Comparison of ENCODE assay signal across 1 fruit fly cellular context in the genomic region with DNA sequence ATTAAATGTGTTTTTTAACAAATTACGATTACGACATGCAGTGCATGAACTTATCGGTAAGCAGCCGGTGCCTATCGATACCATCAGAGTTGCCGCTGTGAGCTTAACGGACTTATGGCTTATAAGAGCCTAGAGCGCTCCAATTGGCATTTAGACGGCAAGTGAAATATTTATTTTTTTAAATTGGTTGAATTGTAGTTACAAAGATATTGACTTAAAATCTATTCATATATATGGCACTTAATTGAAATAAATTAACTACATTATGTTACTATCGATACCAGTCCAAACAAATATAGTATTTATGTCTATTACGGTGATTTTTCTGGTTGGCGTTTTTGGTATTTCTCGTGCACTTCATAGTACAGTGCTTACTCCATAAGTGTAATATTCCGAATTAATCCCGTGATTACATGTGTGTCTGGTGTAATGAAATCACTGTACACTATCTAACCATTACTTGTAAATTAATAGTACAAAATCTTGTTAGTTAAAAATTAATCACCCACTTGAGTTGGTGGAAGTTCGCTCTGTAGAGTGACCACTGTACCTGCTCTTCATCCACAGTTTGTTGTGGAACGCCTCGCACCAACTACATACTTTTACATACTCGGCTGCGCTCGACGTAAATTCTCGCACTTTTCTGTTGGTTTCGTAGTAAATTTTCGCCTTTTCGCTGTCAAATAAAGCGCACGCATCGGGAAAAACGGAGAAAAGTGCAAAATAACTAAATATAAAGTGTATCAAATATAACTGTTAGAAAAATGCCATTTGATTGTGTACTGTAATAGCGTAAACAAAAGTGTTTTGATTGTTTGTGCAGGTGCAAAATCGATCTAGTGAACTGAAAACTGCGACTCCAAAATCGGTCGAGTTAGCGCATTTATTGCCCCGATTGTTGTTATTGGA.
TF ChIP-seq lines count a peak whose summit lies in the region.

A gene (minus strand): TSS at position 71 of the 909 bp plus-strand sequence.
A gene (plus strand): TSS at position 563 of the 909 bp plus-strand sequence.

TF ChIP-seq in whole organism, embryonic, 481 proteins besides CTCF, POLR2A, EP300 and RAD21 (continued from another document and continues in another):
- TF ChIP-seq NC2β (GFP tag; optimal IDR thresholded peaks at IDR 0.05; lab: Kevin White, UChicago) (peak; percentile 100), az2 (GFP tag; optimal IDR thresholded peaks at IDR 0.05; lab: Kevin White, UChicago) (peak; percentile 100), caup (GFP tag; optimal IDR thresholded peaks at IDR 0.05; lab: Kevin White, UChicago; ENCODE audit: severe bottlenecking) (peak; percentile 100), CG5953 (GFP tag; IDR thresholded peaks at IDR 0.05; lab: Robert Waterston, UW) (peak; percentile 100), CG13624 (GFP tag; optimal IDR thresholded peaks at IDR 0.05; lab: Kevin White, UChicago) (peak; percentile 100), Myb (GFP tag; optimal IDR thresholded peaks at IDR 0.05; lab: Kevin White, UChicago) (peak; percentile 96), fd64A (GFP tag; optimal IDR thresholded peaks at IDR 0.05; lab: Kevin White, UChicago) (peak; percentile 100), HLH4C (GFP tag; IDR thresholded peaks at IDR 0.05; lab: Robert Waterston, UW; ENCODE audit: partially characterized antibody) (peak; percentile 85), HmgZ (tag; optimal IDR thresholded peaks at IDR 0.05; lab: Kevin White, UChicago) (peak; percentile 100), hkb (optimal IDR thresholded peaks at IDR 0.05; lab: Kevin White, UChicago) (no peak), hkb (GFP tag; IDR thresholded peaks at IDR 0.05; lab: Robert Waterston, UW) (peak; percentile 100), Taf1 (GFP tag; IDR thresholded peaks at IDR 0.05; lab: Robert Waterston, UW) (peak; percentile 100), grn (GFP tag; optimal IDR thresholded peaks at IDR 0.05; lab: Kevin White, UChicago) (peak; percentile 95), CG9797 (GFP tag; optimal IDR thresholded peaks at IDR 0.05; lab: Kevin White, UChicago) (peak; percentile 94), CG12219 (GFP tag; optimal IDR thresholded peaks at IDR 0.05; lab: Kevin White, UChicago) (peak; percentile 100), tin (GFP tag; optimal IDR thresholded peaks at IDR 0.05; lab: Kevin White, UChicago) (peak; percentile 100), D (optimal IDR thresholded peaks at IDR 0.05; lab: Kevin White, UChicago) (no peak), D (GFP tag; optimal IDR thresholded peaks at IDR 0.05; lab: Kevin White, UChicago) (peak; percentile 99), CG15479 (GFP tag; optimal IDR thresholded peaks at IDR 0.05; lab: Kevin White, UChicago) (peak; percentile 80), CG4730 (GFP tag; IDR thresholded peaks at IDR 0.05; lab: Robert Waterston, UW) (peak; percentile 100), Dad (GFP tag; optimal IDR thresholded peaks at IDR 0.05; lab: Kevin White, UChicago) (peak; percentile 100), CG8765 (GFP tag; IDR thresholded peaks at IDR 0.05; lab: Robert Waterston, UW) (peak; percentile 100), CG12071 (GFP tag; optimal IDR thresholded peaks at IDR 0.05; lab: Kevin White, UChicago) (peak; percentile 100), trem (tag; optimal IDR thresholded peaks at IDR 0.05; lab: Kevin White, UChicago) (peak; percentile 98), MBD-R2 (GFP tag; IDR thresholded peaks at IDR 0.05; lab: Robert Waterston, UW) (peak; percentile 100), Sox102F (GFP tag; optimal IDR thresholded peaks at IDR 0.05; lab: Kevin White, UChicago) (peak; percentile 100), ttk (GFP tag; IDR thresholded peaks at IDR 0.05; lab: Robert Waterston, UW) (peak; percentile 100), CG16813 (GFP tag; IDR thresholded peaks at IDR 0.05; lab: Robert Waterston, UW; ENCODE audit: partially characterized antibody) (peak; percentile 79), bsh (GFP tag; optimal IDR thresholded peaks at IDR 0.05; lab: Kevin White, UChicago) (peak; percentile 100), ranshi (GFP tag; IDR thresholded peaks at IDR 0.05; lab: Robert Waterston, UW) (peak; percentile 100), dysf (GFP tag; IDR thresholded peaks at IDR 0.05; lab: Robert Waterston, UW) (peak; percentile 100), CHES-1-like (GFP tag; optimal IDR thresholded peaks at IDR 0.05; lab: Kevin White, UChicago) (peak; percentile 100), CG6254 (GFP tag; optimal IDR thresholded peaks at IDR 0.05; lab: Kevin White, UChicago) (peak; percentile 98), NK7.1 (GFP tag; optimal IDR thresholded peaks at IDR 0.05; lab: Kevin White, UChicago) (peak; percentile 99), CG18476 (GFP tag; optimal IDR thresholded peaks at IDR 0.05; lab: Kevin White, UChicago) (peak; percentile 99), Oli (tag; optimal IDR thresholded peaks at IDR 0.05; lab: Kevin White, UChicago) (peak; percentile 100), CG4617 (GFP tag; optimal IDR thresholded peaks at IDR 0.05; lab: Kevin White, UChicago; ENCODE audit: borderline replicate concordance) (peak; percentile 100), CG30020 (tag; optimal IDR thresholded peaks at IDR 0.05; lab: Kevin White, UChicago) (peak; percentile 92), zfh2 (GFP tag; optimal IDR thresholded peaks at IDR 0.05; lab: Kevin White, UChicago) (peak; percentile 100), unpg (GFP tag; optimal IDR thresholded peaks at IDR 0.05; lab: Kevin White, UChicago) (peak; percentile 100), wor (GFP tag; IDR thresholded peaks at IDR 0.05; lab: Robert Waterston, UW) (peak; percentile 100), Hey (tag; optimal IDR thresholded peaks at IDR 0.05; lab: Kevin White, UChicago) (peak; percentile 99), gce (GFP tag; IDR thresholded peaks at IDR 0.05; lab: Robert Waterston, UW) (peak; percentile 100), Blimp-1 (GFP tag; optimal IDR thresholded peaks at IDR 0.05; lab: Kevin White, UChicago) (peak; percentile 99), CG4707 (GFP tag; optimal IDR thresholded peaks at IDR 0.05; lab: Kevin White, UChicago) (peak; percentile 99), Lim3 (GFP tag; IDR thresholded peaks at IDR 0.05; lab: Robert Waterston, UW) (peak; percentile 99), CG30431 (GFP tag; optimal IDR thresholded peaks at IDR 0.05; lab: Kevin White, UChicago) (peak; percentile 99), CG13424 (tag; optimal IDR thresholded peaks at IDR 0.05; lab: Kevin White, UChicago) (peak; percentile 100), gro (GFP tag; optimal IDR thresholded peaks at IDR 0.05; lab: Kevin White, UChicago) (peak; percentile 100), CG12104 (GFP tag; optimal IDR thresholded peaks at IDR 0.05; lab: Kevin White, UChicago) (peak; percentile 99), Xbp1 (GFP tag; optimal IDR thresholded peaks at IDR 0.05; lab: Kevin White, UChicago) (peak; percentile 100), Hsf (GFP tag; optimal IDR thresholded peaks at IDR 0.05; lab: Kevin White, UChicago) (peak; percentile 100), pum (GFP tag; optimal IDR thresholded peaks at IDR 0.05; lab: Kevin White, UChicago) (peak; percentile 100), CG10431 (GFP tag; optimal IDR thresholded peaks at IDR 0.05; lab: Kevin White, UChicago) (peak; percentile 97), pfk (GFP tag; optimal IDR thresholded peaks at IDR 0.05; lab: Kevin White, UChicago) (peak; percentile 81), bigmax (GFP tag; optimal IDR thresholded peaks at IDR 0.05; lab: Kevin White, UChicago) (peak; percentile 89), CG32772 (GFP tag; IDR thresholded peaks at IDR 0.05; lab: Robert Waterston, UW) (peak; percentile 100), CG1602 (GFP tag; optimal IDR thresholded peaks at IDR 0.05; lab: Kevin White, UChicago) (peak; percentile 100), chif (GFP tag; optimal IDR thresholded peaks at IDR 0.05; lab: Kevin White, UChicago) (peak; percentile 100), sima (GFP tag; optimal IDR thresholded peaks at IDR 0.05; lab: Kevin White, UChicago) (peak; percentile 98), dmrt11E (tag; optimal IDR thresholded peaks at IDR 0.05; lab: Kevin White, UChicago) (peak; percentile 99), CG31224 (GFP tag; IDR thresholded peaks at IDR 0.05; lab: Robert Waterston, UW) (peak; percentile 99), CG10209 (GFP tag; optimal IDR thresholded peaks at IDR 0.05; lab: Kevin White, UChicago) (peak; percentile 100), fu2 (GFP tag; optimal IDR thresholded peaks at IDR 0.05; lab: Kevin White, UChicago) (peak; percentile 100), MTF-1 (GFP tag; optimal IDR thresholded peaks at IDR 0.05; lab: Kevin White, UChicago; ENCODE audit: borderline replicate concordance) (peak; percentile 99), ken (GFP tag; IDR thresholded peaks at IDR 0.05; lab: Robert Waterston, UW) (peak; percentile 100), CG2712 (tag; optimal IDR thresholded peaks at IDR 0.05; lab: Kevin White, UChicago) (peak; percentile 100), vnd (GFP tag; IDR thresholded peaks at IDR 0.05; lab: Robert Waterston, UW; ENCODE audit: partially characterized antibody) (peak; percentile 85), dati (GFP tag; IDR thresholded peaks at IDR 0.05; lab: Robert Waterston, UW) (peak; percentile 100), unc-4 (GFP tag; IDR thresholded peaks at IDR 0.05; lab: Robert Waterston, UW; ENCODE audit: partially characterized antibody) (peak; percentile 82), tx (GFP tag; optimal IDR thresholded peaks at IDR 0.05; lab: Kevin White, UChicago) (peak; percentile 99), BtbVII (GFP tag; optimal IDR thresholded peaks at IDR 0.05; lab: Kevin White, UChicago) (peak; percentile 100), psq (GFP tag; optimal IDR thresholded peaks at IDR 0.05; lab: Kevin White, UChicago) (peak; percentile 96), Scr (GFP tag; IDR thresholded peaks at IDR 0.05; lab: Robert Waterston, UW; ENCODE audit: partially characterized antibody) (peak; percentile 89), mld (GFP tag; IDR thresholded peaks at IDR 0.05; lab: Robert Waterston, UW; ENCODE audit: partially characterized antibody) (peak; percentile 70; the same call in 2 of the 3 replicates), gt (GFP tag; IDR thresholded peaks at IDR 0.05; lab: Robert Waterston, UW) (peak; percentile 99), CG11695 (GFP tag; IDR thresholded peaks at IDR 0.05; lab: Robert Waterston, UW) (peak; percentile 100), CG15011 (GFP tag; optimal IDR thresholded peaks at IDR 0.05; lab: Kevin White, UChicago) (peak; percentile 99), dimm (GFP tag; IDR thresholded peaks at IDR 0.05; lab: Robert Waterston, UW) (peak; percentile 99), CG15073 (GFP tag; optimal IDR thresholded peaks at IDR 0.05; lab: Kevin White, UChicago) (peak; percentile 94), CG1233 (GFP tag; optimal IDR thresholded peaks at IDR 0.05; lab: Kevin White, UChicago) (peak; percentile 100), wek (GFP tag; optimal IDR thresholded peaks at IDR 0.05; lab: Kevin White, UChicago) (peak; percentile 99), CG33557 (GFP tag; optimal IDR thresholded peaks at IDR 0.05; lab: Kevin White, UChicago) (peak; percentile 99), PHDP (tag; optimal IDR thresholded peaks at IDR 0.05; lab: Kevin White, UChicago) (peak; percentile 100), emc (GFP tag; optimal IDR thresholded peaks at IDR 0.05; lab: Kevin White, UChicago) (peak; percentile 99), CkIIα-i1 (GFP tag; IDR thresholded peaks at IDR 0.05; lab: Robert Waterston, UW) (peak; percentile 99), cas (GFP tag; IDR thresholded peaks at IDR 0.05; lab: Robert Waterston, UW) (peak; percentile 100), CG3281 (GFP tag; optimal IDR thresholded peaks at IDR 0.05; lab: Kevin White, UChicago) (peak; percentile 100), croc (GFP tag; conservative IDR thresholded peaks at IDR 0.05; lab: Robert Waterston, UW) (peak; percentile 100), ems (GFP tag; optimal IDR thresholded peaks at IDR 0.05; lab: Kevin White, UChicago) (peak; percentile 100), stwl (tag; optimal IDR thresholded peaks at IDR 0.05; lab: Kevin White, UChicago) (peak; percentile 94), seq (GFP tag; IDR thresholded peaks at IDR 0.05; lab: Robert Waterston, UW) (peak; percentile 100), Awh (GFP tag; IDR thresholded peaks at IDR 0.05; lab: Robert Waterston, UW) (peak; percentile 100), CG10565 (GFP tag; optimal IDR thresholded peaks at IDR 0.05; lab: Kevin White, UChicago) (peak; percentile 99), CG10267 (tag; optimal IDR thresholded peaks at IDR 0.05; lab: Kevin White, UChicago) (peak; percentile 99), Abd-B (GFP tag; optimal IDR thresholded peaks at IDR 0.05; lab: Kevin White, UChicago) (peak; percentile 99), CG11504 (tag; optimal IDR thresholded peaks at IDR 0.05; lab: Kevin White, UChicago) (peak; percentile 99), CG30403 (GFP tag; optimal IDR thresholded peaks at IDR 0.05; lab: Kevin White, UChicago) (peak; percentile 100), CG9215 (GFP tag; IDR thresholded peaks at IDR 0.05; lab: Robert Waterston, UW) (peak; percentile 99), Kr (GFP tag; optimal IDR thresholded peaks at IDR 0.05; lab: Kevin White, UChicago) (peak; percentile 94), slbo (GFP tag; IDR thresholded peaks at IDR 0.05; lab: Robert Waterston, UW) (peak; percentile 100), CG13296 (GFP tag; optimal IDR thresholded peaks at IDR 0.05; lab: Kevin White, UChicago) (peak; percentile 100), Poxn (GFP tag; IDR thresholded peaks at IDR 0.05; lab: Robert Waterston, UW) (peak; percentile 99), CG14014 (GFP tag; IDR thresholded peaks at IDR 0.05; lab: Robert Waterston, UW) (peak; percentile 100), ewg (GFP tag; optimal IDR thresholded peaks at IDR 0.05; lab: Kevin White, UChicago) (peak; percentile 99), zfh1 (GFP tag; IDR thresholded peaks at IDR 0.05; lab: Robert Waterston, UW) (peak; percentile 100), Bteb2 (GFP tag; optimal IDR thresholded peaks at IDR 0.05; lab: Kevin White, UChicago) (peak; percentile 100), HHEX (GFP tag; optimal IDR thresholded peaks at IDR 0.05; lab: Kevin White, UChicago) (peak; percentile 100), CG15601 (tag; optimal IDR thresholded peaks at IDR 0.05; lab: Kevin White, UChicago) (peak; percentile 99), nerfin-2 (GFP tag; IDR thresholded peaks at IDR 0.05; lab: Robert Waterston, UW; ENCODE audit: partially characterized antibody) (peak; percentile 66; the same call in 1 of the 2 replicates), phol (tag; optimal IDR thresholded peaks at IDR 0.05; lab: Kevin White, UChicago) (peak; percentile 99), lilli (GFP tag; optimal IDR thresholded peaks at IDR 0.05; lab: Kevin White, UChicago) (peak; percentile 100), CG7556 (GFP tag; optimal IDR thresholded peaks at IDR 0.05; lab: Kevin White, UChicago) (peak; percentile 99), Neu2 (GFP tag; optimal IDR thresholded peaks at IDR 0.05; lab: Kevin White, UChicago; ENCODE audit: borderline replicate concordance) (peak; percentile 98), ham (GFP tag; IDR thresholded peaks at IDR 0.05; lab: Robert Waterston, UW) (peak; percentile 100), CG3995 (GFP tag; optimal IDR thresholded peaks at IDR 0.05; lab: Kevin White, UChicago) (peak; percentile 95)
